Worm (Caenorhabditis elegans): ENCODE data around the gene his-4.

- TF ChIP-seq ceh-27 (GFP tag; optimal IDR thresholded peaks at IDR 0.05) (no peak), him-1 (tag; optimal IDR thresholded peaks at IDR 0.05) (no peak), tbp1 (GFP tag; optimal IDR thresholded peaks at IDR 0.05) (no peak), sptf-2 (GFP tag; optimal IDR thresholded peaks at IDR 0.05) (no peak), efl-1 (GFP tag; optimal IDR thresholded peaks at IDR 0.05) (no peak), T07F8.4 (tag; optimal IDR thresholded peaks at IDR 0.05) (no peak), pha-4 (tag; optimal IDR thresholded peaks at IDR 0.05) (no peak), mel-28 (tag; optimal IDR thresholded peaks at IDR 0.05; ENCODE audit: borderline replicate concordance) (no peak)
Observed at ce11 chrV:16053373-16053772, 13.1 kb upstream of the his-4 start, which contains the start of gene F14H3.3.

Measured in whole organism, young adult.